Worm (Caenorhabditis elegans): ENCODE data around the gene laf-1.

Gene laf-1

ce11 chrIII:2814919-2815554, 36.2 kb upstream of the laf-1 start, which contains the start of gene tufm-1 (continued):
- TF ChIP-seq alr-1 (tag; optimal IDR thresholded peaks at IDR 0.05) (no peak), fos-1 (tag; optimal IDR thresholded peaks at IDR 0.05) (peak; percentile 32), mab-5 (tag; optimal IDR thresholded peaks at IDR 0.05) (no peak), mbf-1 (tag; optimal IDR thresholded peaks at IDR 0.05) (no peak), lin-11 (tag; optimal IDR thresholded peaks at IDR 0.05) (no peak), nhr-77 (tag; optimal IDR thresholded peaks at IDR 0.05) (no peak), lsy-2 (tag; optimal IDR thresholded peaks at IDR 0.05) (peak; percentile 85 to 97), peb-1 (tag; optimal IDR thresholded peaks at IDR 0.05) (no peak), elt-1 (tag; optimal IDR thresholded peaks at IDR 0.05) (no peak), sem-4 (tag; optimal IDR thresholded peaks at IDR 0.05) (no peak), unc-39 (tag; optimal IDR thresholded peaks at IDR 0.05) (no peak), ceh-16 (tag; optimal IDR thresholded peaks at IDR 0.05) (no peak), Y55F3AM.14 (GFP tag; optimal IDR thresholded peaks at IDR 0.05) (no peak), ztf-1 (GFP tag; conservative IDR thresholded peaks at IDR 0.05) (no peak), R02D3.7 (tag; optimal IDR thresholded peaks at IDR 0.05) (no peak), crh-2 (tag; optimal IDR thresholded peaks at IDR 0.05) (peak; percentile 45), nhr-25 (tag; optimal IDR thresholded peaks at IDR 0.05) (peak; percentile 42), nhr-21 (tag; optimal IDR thresholded peaks at IDR 0.05) (no peak), nhr-10 (tag; optimal IDR thresholded peaks at IDR 0.05) (no peak)

- peak; percentile 5 for TF ChIP-seq lin-13 (GFP tag; optimal IDR thresholded peaks at IDR 0.05)
- TF ChIP-seq unc-55 (GFP tag; optimal IDR thresholded peaks at IDR 0.05) = no peak
- TF ChIP-seq ama-1 (optimal IDR thresholded peaks at IDR 0.05) = peak; percentile 12
- TF ChIP-seq nhr-23 (tag; optimal IDR thresholded peaks at IDR 0.05) = no peak
- no peak for TF ChIP-seq nhr-21 (tag; optimal IDR thresholded peaks at IDR 0.05)
- no peak for TF ChIP-seq zag-1 (tag; optimal IDR thresholded peaks at IDR 0.05)
- TF ChIP-seq lsy-2 (tag; optimal IDR thresholded peaks at IDR 0.05) = peak in 1 of 2 experiments; percentile 22
- no peak for TF ChIP-seq nhr-129 (tag; optimal IDR thresholded peaks at IDR 0.05)
Measured at ce11 chrIII:2811410-2811809, 32.6 kb upstream of the laf-1 start.

- TF ChIP-seq blmp-1 (tag; optimal IDR thresholded peaks at IDR 0.05; ENCODE audit: insufficient read depth) (no peak), sma-3 (GFP tag; optimal IDR thresholded peaks at IDR 0.05) (peak; percentile 30), lsy-2 (tag; optimal IDR thresholded peaks at IDR 0.05) (peak; percentile 51 to 81), elt-1 (tag; optimal IDR thresholded peaks at IDR 0.05) (no peak), snpc-4 (tag; optimal IDR thresholded peaks at IDR 0.05) (no peak), sem-4 (tag; optimal IDR thresholded peaks at IDR 0.05) (no peak), nhr-21 (tag; optimal IDR thresholded peaks at IDR 0.05) (no peak), ztf-11 (tag; optimal IDR thresholded peaks at IDR 0.05) (no peak), nhr-6 (tag; optimal IDR thresholded peaks at IDR 0.05) (no peak), crh-2 (tag; optimal IDR thresholded peaks at IDR 0.05) (peak; percentile 34), lin-13 (GFP tag; optimal IDR thresholded peaks at IDR 0.05) (peak; percentile 29), ZK546.5 (tag; optimal IDR thresholded peaks at IDR 0.05) (no peak), nhr-77 (tag; optimal IDR thresholded peaks at IDR 0.05) (no peak), unc-55 (GFP tag; optimal IDR thresholded peaks at IDR 0.05) (peak; percentile 79), mbf-1 (tag; optimal IDR thresholded peaks at IDR 0.05) (no peak), fos-1 (tag; optimal IDR thresholded peaks at IDR 0.05) (no peak), ama-1 (optimal IDR thresholded peaks at IDR 0.05) (no peak), sma-9 (GFP tag; optimal IDR thresholded peaks at IDR 0.05) (no peak), sma-9 (tag; optimal IDR thresholded peaks at IDR 0.05) (no peak), ztf-4 (tag; optimal IDR thresholded peaks at IDR 0.05) (no peak), nhr-12 (tag; optimal IDR thresholded peaks at IDR 0.05) (no peak), aly-2 (tag; optimal IDR thresholded peaks at IDR 0.05) (no peak), zag-1 (tag; optimal IDR thresholded peaks at IDR 0.05) (no peak), nhr-23 (tag; optimal IDR thresholded peaks at IDR 0.05) (no peak), alr-1 (tag; optimal IDR thresholded peaks at IDR 0.05) (no peak), gmeb-1 (tag; optimal IDR thresholded peaks at IDR 0.05) (peak; percentile 93), ztf-1 (GFP tag; conservative IDR thresholded peaks at IDR 0.05) (no peak), ceh-82 (tag; optimal IDR thresholded peaks at IDR 0.05) (no peak), lin-11 (tag; optimal IDR thresholded peaks at IDR 0.05) (no peak), ceh-16 (tag; optimal IDR thresholded peaks at IDR 0.05) (no peak), nhr-25 (tag; optimal IDR thresholded peaks at IDR 0.05) (peak; percentile 40), unc-62 (GFP tag; optimal IDR thresholded peaks at IDR 0.05) (no peak), peb-1 (tag; optimal IDR thresholded peaks at IDR 0.05) (no peak), nhr-129 (tag; optimal IDR thresholded peaks at IDR 0.05) (no peak), elt-3 (tag; optimal IDR thresholded peaks at IDR 0.05) (no peak), Y55F3AM.14 (GFP tag; optimal IDR thresholded peaks at IDR 0.05) (no peak), F13H6.1 (tag; optimal IDR thresholded peaks at IDR 0.05) (no peak), egl-27 (tag; optimal IDR thresholded peaks at IDR 0.05) (peak; percentile 30), C34F6.9 (tag; optimal IDR thresholded peaks at IDR 0.05) (peak; percentile 42)
Measured at ce11 chrIII:2805084-2805483, 26.2 kb upstream of the laf-1 start, which contains the start of gene Y71H2AM.3. Gene Y71H2AM.3 (plus strand): TSS chrIII:2805430.
